Fruit fly (Drosophila melanogaster): ENCODE data around the gene Cpsf73.
A peak's percentile ranks its signal among the peaks of the same experiment; 100 is the strongest.

Gene Cpsf73

dm6 chr3R:18639662-18640061 is 23.7 kb downstream of the Cpsf73 start:
- TF ChIP-seq Ets98B (GFP tag; IDR thresholded peaks at IDR 0.05) (peak; percentile 64), CG14655 (GFP tag; optimal IDR thresholded peaks at IDR 0.05) (no peak), CG12605 (GFP tag; IDR thresholded peaks at IDR 0.05) (peak; percentile 27; the same call in 1 of the 2 replicates), CG34367 (tag; optimal IDR thresholded peaks at IDR 0.05) (no peak), rn (GFP tag; IDR thresholded peaks at IDR 0.05) (no peak), CG4496 (GFP tag; IDR thresholded peaks at IDR 0.05) (peak; percentile 55; the same call in 1 of the 3 replicates), Pif1A (GFP tag; optimal IDR thresholded peaks at IDR 0.05) (peak; percentile 30), Snoo (tag; optimal IDR thresholded peaks at IDR 0.05) (no peak), CG8159 (tag; optimal IDR thresholded peaks at IDR 0.05) (peak; percentile 30), CG32121 (GFP tag; IDR thresholded peaks at IDR 0.05) (peak; percentile 59), CG10348 (GFP tag; IDR thresholded peaks at IDR 0.05) (no peak), CG15710 (tag; optimal IDR thresholded peaks at IDR 0.05) (no peak), EcR (GFP tag; optimal IDR thresholded peaks at IDR 0.05) (no peak), CG13204 (GFP tag; optimal IDR thresholded peaks at IDR 0.05) (no peak), CG17806 (tag; optimal IDR thresholded peaks at IDR 0.05) (peak; percentile 9), D1 (tag; optimal IDR thresholded peaks at IDR 0.05) (no peak), fd96Ca (GFP tag; IDR thresholded peaks at IDR 0.05) (peak; percentile 42; the same call in 1 of the 3 replicates), gl (tag; optimal IDR thresholded peaks at IDR 0.05) (no peak), CG9948 (tag; optimal IDR thresholded peaks at IDR 0.05) (no peak), CG8301 (tag; optimal IDR thresholded peaks at IDR 0.05) (no peak), Pif1B (GFP tag; optimal IDR thresholded peaks at IDR 0.05) (no peak)

DNA sequence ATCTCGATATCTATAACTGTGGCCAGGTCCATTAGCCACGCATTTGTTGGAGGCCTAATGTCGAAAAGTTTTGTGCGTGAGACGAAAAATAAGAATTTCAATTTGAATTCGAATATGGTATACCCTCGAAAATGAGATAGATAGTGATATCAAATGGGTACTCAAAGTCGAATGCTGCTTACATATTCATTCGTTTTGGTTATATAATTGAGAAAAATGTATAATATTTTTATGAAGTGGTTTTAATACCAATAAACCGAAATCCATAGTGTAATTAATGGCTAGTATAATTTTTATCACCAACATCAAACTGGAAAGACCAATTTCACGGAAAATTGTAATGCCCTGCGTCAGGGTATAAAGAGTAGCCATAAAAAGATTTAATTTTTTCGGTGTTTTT is 30.3 kb downstream of the Cpsf73 start:
- TF ChIP-seq CG10348 (GFP tag; IDR thresholded peaks at IDR 0.05) (no peak), Ets98B (GFP tag; IDR thresholded peaks at IDR 0.05) (no peak), CG32121 (GFP tag; IDR thresholded peaks at IDR 0.05) (0 out of 2 replicates have a peak, but pooled peaks have one; percentile 22), CG8301 (tag; optimal IDR thresholded peaks at IDR 0.05) (peak; percentile 11), CG14655 (GFP tag; optimal IDR thresholded peaks at IDR 0.05) (peak; percentile 9), CG9948 (tag; optimal IDR thresholded peaks at IDR 0.05) (no peak), CG4496 (GFP tag; IDR thresholded peaks at IDR 0.05) (no peak), gl (tag; optimal IDR thresholded peaks at IDR 0.05) (no peak)

dm6 chr3R:18628311-18628811 is 35.0 kb downstream of the Cpsf73 start:
- TF ChIP-seq EcR (GFP tag; optimal IDR thresholded peaks at IDR 0.05) (peak; percentile 52), Ets98B (GFP tag; IDR thresholded peaks at IDR 0.05) (peak; percentile 5; the same call in 1 of the 2 replicates), CG17806 (tag; optimal IDR thresholded peaks at IDR 0.05) (no peak), fd96Ca (GFP tag; IDR thresholded peaks at IDR 0.05) (peak; percentile 56; the same call in 1 of the 3 replicates), CG14655 (GFP tag; optimal IDR thresholded peaks at IDR 0.05) (no peak), CG32121 (GFP tag; IDR thresholded peaks at IDR 0.05) (0 out of 2 replicates have a peak, but pooled peaks have one; percentile 32), CG4496 (GFP tag; IDR thresholded peaks at IDR 0.05) (peak; percentile 70; the same call in 2 of the 3 replicates), rn (GFP tag; IDR thresholded peaks at IDR 0.05) (no peak)

- no peak for TF ChIP-seq D1 (tag; optimal IDR thresholded peaks at IDR 0.05)
- TF ChIP-seq Pif1A (GFP tag; optimal IDR thresholded peaks at IDR 0.05) = peak; percentile 70
- no peak for TF ChIP-seq CG10348 (GFP tag; IDR thresholded peaks at IDR 0.05)
- peak; percentile 73 for TF ChIP-seq CG4496 (GFP tag; IDR thresholded peaks at IDR 0.05)
- TF ChIP-seq CG8301 (tag; optimal IDR thresholded peaks at IDR 0.05) = peak; percentile 53
- TF ChIP-seq CG17806 (tag; optimal IDR thresholded peaks at IDR 0.05) = peak; percentile 13
- TF ChIP-seq CG32121 (GFP tag; IDR thresholded peaks at IDR 0.05) = peak; percentile 70; the same call in 1 of the 2 replicates
- no peak for TF ChIP-seq CG15710 (tag; optimal IDR thresholded peaks at IDR 0.05)
- peak; percentile 19 for TF ChIP-seq CG9948 (tag; optimal IDR thresholded peaks at IDR 0.05)
- TF ChIP-seq CG14655 (GFP tag; optimal IDR thresholded peaks at IDR 0.05) = peak; percentile 60
- no peak for TF ChIP-seq gl (tag; optimal IDR thresholded peaks at IDR 0.05)
- TF ChIP-seq CG12605 (GFP tag; IDR thresholded peaks at IDR 0.05) = peak; percentile 59; the same call in 1 of the 2 replicates
- no peak for TF ChIP-seq Snoo (tag; optimal IDR thresholded peaks at IDR 0.05)
- TF ChIP-seq CG8159 (tag; optimal IDR thresholded peaks at IDR 0.05) = no peak
- peak; percentile 70 for TF ChIP-seq Ets98B (GFP tag; IDR thresholded peaks at IDR 0.05)
- TF ChIP-seq EcR (GFP tag; optimal IDR thresholded peaks at IDR 0.05) = no peak
- TF ChIP-seq rn (GFP tag; IDR thresholded peaks at IDR 0.05) = no peak
- peak; percentile 5 for TF ChIP-seq Pif1B (GFP tag; optimal IDR thresholded peaks at IDR 0.05)
- no peak for TF ChIP-seq CG34367 (tag; optimal IDR thresholded peaks at IDR 0.05)
- no peak for TF ChIP-seq CG13204 (GFP tag; optimal IDR thresholded peaks at IDR 0.05)
- peak; percentile 66; the same call in 2 of the 3 replicates for TF ChIP-seq fd96Ca (GFP tag; IDR thresholded peaks at IDR 0.05)
These were observed 38.8 kb downstream of the Cpsf73 start for dm6 chr3R:18624541-18624940.

- peak; percentile 58 for TF ChIP-seq CG4496 (GFP tag; IDR thresholded peaks at IDR 0.05)
- TF ChIP-seq Snoo (tag; optimal IDR thresholded peaks at IDR 0.05) = peak; percentile 26
- TF ChIP-seq Ets98B (GFP tag; IDR thresholded peaks at IDR 0.05) = peak; percentile 28; the same call in 1 of the 2 replicates
- TF ChIP-seq CG12605 (GFP tag; IDR thresholded peaks at IDR 0.05) = no peak
These were observed 42.1 kb downstream of the Cpsf73 start, which contains the start of gene CG14304 for dm6 chr3R:18621230-18621629. Gene CG14304 (minus strand): TSS chr3R:18621327.

- TF ChIP-seq CG14655 (GFP tag; optimal IDR thresholded peaks at IDR 0.05) (peak; percentile 39), EcR (GFP tag; optimal IDR thresholded peaks at IDR 0.05) (no peak), Pif1A (GFP tag; optimal IDR thresholded peaks at IDR 0.05) (peak; percentile 2), CG10348 (GFP tag; IDR thresholded peaks at IDR 0.05) (no peak), CG8301 (tag; optimal IDR thresholded peaks at IDR 0.05) (peak; percentile 25)
These were observed 43.9 kb downstream of the Cpsf73 start for dm6 chr3R:18619451-18619942.
